Fruit fly (Drosophila melanogaster) whole organism, embryonic: Measurements from ENCODE around the gene CG43407.

Experiments used
- Antp ChIP-seq: fragments of 200-800 bp; sonication (Bioruptor generic); optimal IDR thresholded peaks from 3 replicates; lab custom pipeline; 2016; ENCODE audit warnings: missing biosample characterization, missing genetic modification characterization
- Atf6 ChIP-seq: fragments of 200-800 bp; sonication (Bioruptor generic); IDR thresholded peaks from 2 replicates; pipeline ENCODE4 v1.3.6; 2022; ENCODE audit warnings: missing biosample characterization, missing genetic modification characterization
- Bteb2 ChIP-seq: fragments of 200-800 bp; sonication (Bioruptor generic); optimal IDR thresholded peaks from 2 replicates; lab custom pipeline; 2016; ENCODE audit warnings: missing biosample characterization, missing genetic modification characterization
- CG10274 ChIP-seq: fragments of 200-800 bp; sonication (Bioruptor generic); optimal IDR thresholded peaks from 3 replicates; lab custom pipeline; 2017; ENCODE audit warnings: missing biosample characterization, mild to moderate bottlenecking, missing genetic modification characterization
- CG11085 ChIP-seq: fragments of 200-800 bp; sonication (Bioruptor generic); IDR thresholded peaks from 2 replicates; pipeline ENCODE4 v1.3.6; 2022; ENCODE audit warnings: missing biosample characterization, missing genetic modification characterization
- CG12236 ChIP-seq: fragments of 200-800 bp; sonication (Bioruptor generic); optimal IDR thresholded peaks from 2 replicates; lab custom pipeline; 2016; ENCODE audit warnings: missing biosample characterization, missing genetic modification characterization
- CG12769 ChIP-seq: fragments of 200-800 bp; sonication (Bioruptor generic); optimal IDR thresholded peaks from 2 replicates; lab custom pipeline; 2019; ENCODE audit warnings: missing biosample characterization, mild to moderate bottlenecking, missing genetic modification characterization, moderate library complexity
- CG1792 ChIP-seq: fragments of 200-800 bp; sonication (Bioruptor generic); optimal IDR thresholded peaks from 2 replicates; lab custom pipeline; 2016; ENCODE audit warnings: missing biosample characterization, missing genetic modification characterization
- CG4730 ChIP-seq: fragments of 200-800 bp; sonication (Bioruptor generic); IDR thresholded peaks from 2 replicates; pipeline ENCODE4 v1.3.6; 2022; ENCODE audit warnings: missing biosample characterization, missing genetic modification characterization
- CG5180 ChIP-seq: fragments of 200-800 bp; sonication (Bioruptor generic); optimal IDR thresholded peaks from 3 replicates; lab custom pipeline; 2017; ENCODE audit warnings: missing biosample characterization, missing genetic modification characterization, mild to moderate bottlenecking, moderate library complexity, missing genetic modification reagents
- CG6254 ChIP-seq: fragments of 200-800 bp; sonication (Bioruptor generic); optimal IDR thresholded peaks from 3 replicates; lab custom pipeline; 2017; ENCODE audit warnings: mild to moderate bottlenecking, missing biosample characterization, missing genetic modification reagents, missing genetic modification characterization
- CG6689 ChIP-seq: fragments of 200-800 bp; sonication (Bioruptor generic); IDR thresholded peaks from 2 replicates; pipeline ENCODE4 v1.3.6; 2022; ENCODE audit warnings: missing biosample characterization, missing genetic modification characterization
- CG8924 ChIP-seq: fragments of 200-800 bp; optimal IDR thresholded peaks from 3 replicates; lab custom pipeline; 2019; ENCODE audit warnings: missing biosample characterization, mild to moderate bottlenecking, missing genetic modification characterization, moderate library complexity
- CG9437 ChIP-seq: fragments of 200-800 bp; sonication (Bioruptor generic); optimal IDR thresholded peaks from 2 replicates; lab custom pipeline; 2018; ENCODE audit warnings: missing biosample characterization, mild to moderate bottlenecking, missing genetic modification characterization
- CG9609 ChIP-seq: fragments of 200-800 bp; sonication (Bioruptor generic); optimal IDR thresholded peaks from 3 replicates; lab custom pipeline; 2016; ENCODE audit warnings: missing biosample characterization, missing genetic modification characterization
- CHES-1-like ChIP-seq: fragments of 200-800 bp; sonication (Bioruptor generic); optimal IDR thresholded peaks from 2 replicates; lab custom pipeline; 2016; ENCODE audit warnings: missing biosample characterization, missing genetic modification characterization
- Doc2 ChIP-seq: fragments of 200-800 bp; sonication (Bioruptor generic); IDR thresholded peaks from 2 replicates; pipeline ENCODE4 v1.3.6; 2022; ENCODE audit warnings: missing biosample characterization, missing genetic modification characterization
- Doc3 ChIP-seq: fragments of 200-800 bp; sonication (Bioruptor generic); IDR thresholded peaks from 3 replicates; pipeline ENCODE4 v1.3.6; 2022; ENCODE audit warnings: missing biosample characterization, missing genetic modification characterization; ENCODE audit not compliant: partially characterized antibody
- Fer2 ChIP-seq: fragments of 200-800 bp; sonication (Bioruptor generic); optimal IDR thresholded peaks from 2 replicates; lab custom pipeline; 2018; ENCODE audit warnings: missing biosample characterization, mild to moderate bottlenecking, missing genetic modification characterization, moderate library complexity
- Gsc ChIP-seq: fragments of 200-800 bp; sonication (Bioruptor generic); IDR thresholded peaks from 2 replicates; pipeline ENCODE4 v1.3.6; 2022; ENCODE audit warnings: missing biosample characterization, missing genetic modification characterization
- HLH3B ChIP-seq: fragments of 200-800 bp; sonication (Bioruptor generic); IDR thresholded peaks from 2 replicates; pipeline ENCODE4 v1.3.6; 2022; ENCODE audit warnings: missing biosample characterization, missing genetic modification characterization
- HLH54F ChIP-seq: fragments of 200-800 bp; sonication (Bioruptor generic); optimal IDR thresholded peaks from 3 replicates; lab custom pipeline; 2016; ENCODE audit warnings: missing biosample characterization, missing genetic modification characterization
- HLHmδ ChIP-seq: fragments of 200-800 bp; sonication (Bioruptor generic); optimal IDR thresholded peaks from 2 replicates; lab custom pipeline; 2018; ENCODE audit warnings: missing biosample characterization, mild to moderate bottlenecking, missing genetic modification characterization, moderate library complexity
- Hmx ChIP-seq: fragments of 200-800 bp; sonication (Bioruptor generic); optimal IDR thresholded peaks from 2 replicates; lab custom pipeline; 2016; ENCODE audit warnings: missing biosample characterization, missing genetic modification characterization
- MTF-1 ChIP-seq: fragments of 200-800 bp; sonication (Bioruptor generic); optimal IDR thresholded peaks from 2 replicates; lab custom pipeline; 2018; ENCODE audit warnings: missing biosample characterization, mild to moderate bottlenecking, missing genetic modification characterization, borderline replicate concordance
- Oli ChIP-seq: fragments of 200-800 bp; sonication (Bioruptor generic); optimal IDR thresholded peaks from 2 replicates; lab custom pipeline; 2018; ENCODE audit warnings: missing biosample characterization, mild to moderate bottlenecking, missing genetic modification characterization, moderate library complexity
- Taf1 ChIP-seq: fragments of 200-800 bp; sonication (Bioruptor generic); IDR thresholded peaks from 2 replicates; pipeline ENCODE4 v1.3.6; 2022; ENCODE audit warnings: missing biosample characterization, missing genetic modification characterization
- Xrp1 ChIP-seq: fragments of 200-800 bp; sonication (Bioruptor generic); IDR thresholded peaks from 2 replicates; pipeline ENCODE4 v1.3.6; 2022; ENCODE audit warnings: missing biosample characterization, missing genetic modification characterization
- YL-1 ChIP-seq: fragments of 200-800 bp; sonication (Bioruptor generic); optimal IDR thresholded peaks from 3 replicates; lab custom pipeline; 2017; ENCODE audit warnings: missing biosample characterization, mild to moderate bottlenecking, missing genetic modification characterization
- ato ChIP-seq: fragments of 200-800 bp; sonication (Bioruptor generic); IDR thresholded peaks from 2 replicates; pipeline ENCODE4 v1.3.6; 2022; ENCODE audit warnings: missing biosample characterization, missing genetic modification characterization; ENCODE audit not compliant: partially characterized antibody
- btn ChIP-seq: fragments of 200-800 bp; sonication (Bioruptor generic); optimal IDR thresholded peaks from 2 replicates; lab custom pipeline; 2016; ENCODE audit warnings: missing biosample characterization, missing genetic modification characterization
- cad ChIP-seq: fragments of >200 bp; optimal IDR thresholded peaks from 2 replicates; lab custom pipeline; 2017; ENCODE audit warnings: missing biosample characterization, missing genetic modification characterization
- caup ChIP-seq: fragments of 200-800 bp; sonication (Bioruptor generic); optimal IDR thresholded peaks from 3 replicates; lab custom pipeline; 2017; ENCODE audit warnings: missing biosample characterization, mild to moderate bottlenecking, missing genetic modification characterization, moderate library complexity; ENCODE audit not compliant: severe bottlenecking
- cg ChIP-seq: fragments of 200-800 bp; sonication (Bioruptor generic); optimal IDR thresholded peaks from 3 replicates; lab custom pipeline; 2019; ENCODE audit warnings: missing biosample characterization, mild to moderate bottlenecking, missing genetic modification characterization, moderate library complexity
- dysf ChIP-seq: fragments of 200-800 bp; sonication (Bioruptor generic); IDR thresholded peaks from 3 replicates; pipeline ENCODE4 v1.3.6; 2022; ENCODE audit warnings: missing biosample characterization, missing genetic modification characterization
- en ChIP-seq: fragments of 200-800 bp; sonication (Bioruptor generic); optimal IDR thresholded peaks from 2 replicates; lab custom pipeline; 2016; ENCODE audit warnings: missing biosample characterization, missing genetic modification characterization
- ewg ChIP-seq: fragments of 200-800 bp; sonication (Bioruptor generic); optimal IDR thresholded peaks from 3 replicates; lab custom pipeline; 2017; ENCODE audit warnings: mild to moderate bottlenecking, missing biosample characterization, missing genetic modification reagents, missing genetic modification characterization
- hbn ChIP-seq: fragments of 200-800 bp; sonication (Bioruptor generic); IDR thresholded peaks from 2 replicates; pipeline ENCODE4 v1.3.6; 2022; ENCODE audit warnings: missing biosample characterization, missing genetic modification characterization; ENCODE audit not compliant: partially characterized antibody
- mirr ChIP-seq: fragments of 200-800 bp; sonication (Bioruptor generic); optimal IDR thresholded peaks from 3 replicates; lab custom pipeline; 2018; ENCODE audit warnings: missing biosample characterization, mild to moderate bottlenecking, missing genetic modification characterization
- pan ChIP-seq, 4 experiments: fragments of >200 bp in 3 of 4; fragments of 200-800 bp in 1 of 4; sonication (Bioruptor generic) in 1 of 4; optimal IDR thresholded peaks in 3 of 4; IDR thresholded peaks in 1 of 4; 2 replicates each; pipeline versions ENCODE4 v1.3.6 to Lab custom; 2017 to 2022; ENCODE audit warnings: missing biosample characterization in 2 of 4, missing genetic modification characterization in 2 of 4, mixed read lengths in 1 of 4
- peb ChIP-seq: fragments of 200-800 bp; sonication (Bioruptor generic); IDR thresholded peaks from 2 replicates; pipeline ENCODE4 v1.3.6; 2022; ENCODE audit warnings: missing biosample characterization, missing genetic modification characterization
- pho ChIP-seq: fragments of 200-800 bp; sonication (Bioruptor generic); optimal IDR thresholded peaks from 2 replicates; lab custom pipeline; 2016; ENCODE audit warnings: missing biosample characterization, missing genetic modification characterization
- pnt ChIP-seq: fragments of 200-800 bp; sonication (Bioruptor generic); optimal IDR thresholded peaks from 3 replicates; lab custom pipeline; 2016; ENCODE audit warnings: missing biosample characterization, missing genetic modification characterization
- repo ChIP-seq: fragments of 200-800 bp; sonication (Bioruptor generic); optimal IDR thresholded peaks from 2 replicates; lab custom pipeline; 2016; ENCODE audit warnings: missing biosample characterization, missing genetic modification characterization
- scrt ChIP-seq: fragments of 200-800 bp; sonication (Bioruptor generic); optimal IDR thresholded peaks from 2 replicates; lab custom pipeline; 2018; ENCODE audit warnings: missing biosample characterization, mild to moderate bottlenecking, missing genetic modification characterization, moderate library complexity
- sd ChIP-seq: fragments of 200-800 bp; sonication (Bioruptor generic); optimal IDR thresholded peaks from 3 replicates; lab custom pipeline; 2018; ENCODE audit warnings: missing biosample characterization, mild to moderate bottlenecking, missing genetic modification characterization, moderate library complexity
- sima ChIP-seq: fragments of 200-800 bp; sonication (Bioruptor generic); optimal IDR thresholded peaks from 2 replicates; lab custom pipeline; 2016; ENCODE audit warnings: missing biosample characterization, missing genetic modification characterization
- sqz ChIP-seq: fragments of 200-800 bp; sonication (Bioruptor generic); optimal IDR thresholded peaks from 3 replicates; lab custom pipeline; 2018; ENCODE audit warnings: missing biosample characterization, mild to moderate bottlenecking, missing genetic modification characterization
- toy ChIP-seq: fragments of 200-800 bp; sonication (Bioruptor generic); IDR thresholded peaks from 2 replicates; pipeline ENCODE4 v1.3.6; 2022; ENCODE audit warnings: missing biosample characterization, missing genetic modification characterization
- twi ChIP-seq: fragments of 200-800 bp; optimal IDR thresholded peaks from 2 replicates; lab custom pipeline; 2019; ENCODE audit warnings: missing biosample characterization, mild to moderate bottlenecking, missing genetic modification characterization, moderate library complexity

Gene CG43407

DNA sequence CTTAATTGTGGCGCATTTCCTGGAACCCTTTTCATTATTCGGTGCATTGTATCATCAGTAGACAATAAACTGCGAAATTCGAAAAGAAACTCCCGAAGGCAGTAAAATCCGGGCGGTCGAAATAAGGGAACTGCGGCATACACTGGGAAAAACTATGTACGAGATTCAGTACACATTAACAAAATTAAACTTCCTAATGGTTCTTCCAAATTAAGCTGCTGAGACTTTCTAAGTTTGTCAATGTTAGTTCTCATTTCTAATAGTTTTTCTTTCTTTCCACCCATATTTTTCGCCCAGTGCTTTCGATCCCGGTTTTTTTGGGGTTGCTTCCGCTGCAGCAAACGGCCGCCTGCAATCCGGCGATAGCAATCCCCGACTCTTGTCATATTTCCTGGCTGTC is 28.4 kb downstream of the CG43407 start (continued):
- TF ChIP-seq cad (GFP tag; lab: Kevin White, UChicago) (no peak), twi (tag; lab: Kevin White, UChicago) (peak; percentile 55), Doc2 (GFP tag; lab: Robert Waterston, UW) (0 out of 2 replicates have a peak, but pooled peaks have one; percentile 12), Xrp1 (GFP tag; lab: Robert Waterston, UW) (peak; percentile 95), YL-1 (no peak), btn (GFP tag; lab: Kevin White, UChicago) (peak; percentile 86), CG6689 (GFP tag; lab: Robert Waterston, UW) (peak; percentile 83), CG10274 (GFP tag; lab: Kevin White, UChicago) (peak; percentile 27), caup (GFP tag; lab: Kevin White, UChicago) (peak; percentile 61), en (GFP tag; lab: Kevin White, UChicago) (peak; percentile 7), Fer2 (tag; lab: Kevin White, UChicago) (no peak), HLH3B (GFP tag; lab: Robert Waterston, UW) (peak; percentile 83), ewg (GFP tag; lab: Kevin White, UChicago) (peak; percentile 72), Hmx (GFP tag; lab: Kevin White, UChicago) (no peak), hbn (GFP tag; lab: Robert Waterston, UW) (no peak), repo (peak; percentile 70), pnt (GFP tag; lab: Kevin White, UChicago) (peak; percentile 58), sqz (GFP tag; lab: Kevin White, UChicago) (peak; percentile 45), CG4730 (GFP tag; lab: Robert Waterston, UW) (peak; percentile 66; the same call in 1 of the 2 replicates), pho (GFP tag; lab: Kevin White, UChicago) (peak; percentile 34), Antp (GFP tag; lab: Kevin White, UChicago) (peak; percentile 57), dysf (GFP tag; lab: Robert Waterston, UW) (peak; percentile 79), Oli (tag; lab: Kevin White, UChicago) (peak; percentile 82), Taf1 (0 out of 2 replicates have a peak, but pooled peaks have one; percentile 13), CG12769 (tag; lab: Kevin White, UChicago) (peak; percentile 39), HLH54F (GFP tag; lab: Kevin White, UChicago) (peak; percentile 50), CG11085 (no peak), ato (no peak), CG6254 (GFP tag; lab: Kevin White, UChicago) (peak; percentile 83), Gsc (0 out of 2 replicates have a peak, but pooled peaks have one; percentile 29), peb (GFP tag; lab: Robert Waterston, UW) (peak; percentile 62; the same call in 1 of the 2 replicates), pan (optimal IDR thresholded peaks at IDR 0.05; lab: Kevin White, UChicago) (no peak), pan (GFP tag; optimal IDR thresholded peaks at IDR 0.05 in 1 of 2, IDR thresholded peaks at IDR 0.05 in 1 of 2) (peak in 1 of 2 experiments; percentile 84), CG12236 (peak; percentile 53), CG8924 (peak; percentile 85), Bteb2 (GFP tag; lab: Kevin White, UChicago) (peak; percentile 34), cg (no peak), MTF-1 (GFP tag; lab: Kevin White, UChicago) (peak; percentile 54), CG5180 (GFP tag; lab: Kevin White, UChicago) (peak; percentile 54), CG9437 (peak; percentile 55), sd (tag; lab: Kevin White, UChicago) (peak; percentile 15), Atf6 (GFP tag; lab: Robert Waterston, UW) (peak; percentile 61; the same call in 1 of the 2 replicates), sima (no peak), CHES-1-like (peak; percentile 41), CG1792 (peak; percentile 32), CG9609 (GFP tag; lab: Kevin White, UChicago) (peak; percentile 83), HLHmδ (GFP tag; lab: Kevin White, UChicago) (no peak), toy (GFP tag; lab: Robert Waterston, UW) (no peak), Doc3 (GFP tag; lab: Robert Waterston, UW) (no peak), scrt (GFP tag; lab: Kevin White, UChicago) (peak; percentile 56), mirr (GFP tag; lab: Kevin White, UChicago) (no peak)
